Worm (Caenorhabditis elegans) whole organism, young adult: Measurements from ENCODE around the gene C10G8.4.

Experiments used
- F39B2.1 ChIP-seq: fragments of 200-800 bp; sonication (Bioruptor generic); IDR thresholded peaks from 2 replicates; pipeline ENCODE4 v1.3.6; 2022; ENCODE audit warnings: missing genetic modification reagents, missing genetic modification characterization, missing compliant biosample characterization
- hlh-26 ChIP-seq: fragments of 200-800 bp; sonication (Bioruptor generic); conservative IDR thresholded peaks from 2 replicates; pipeline ENCODE4 v1.3.6; 2022; ENCODE audit warnings: missing genetic modification reagents, missing genetic modification characterization, missing compliant biosample characterization
- sea-2 ChIP-seq: fragments of 200-800 bp; sonication (Bioruptor generic); IDR thresholded peaks from 2 replicates; pipeline ENCODE4 v1.3.6; 2022; ENCODE audit warnings: missing genetic modification characterization, missing compliant biosample characterization
- snpc-4 ChIP-seq, 5 experiments: fragments of 150-350 bp in 1 of 5; sonication (generic microtip) in 4 of 5; optimal IDR thresholded peaks; 2 replicates each; lab custom pipeline; 2014 to 2018; ENCODE audit warnings: missing genetic modification characterization in 5 of 5, missing biosample characterization in 3 of 5, antibody characterized with exemption in 2 of 5, mild to moderate bottlenecking in 2 of 5, missing compliant biosample characterization in 2 of 5, missing genotype in 2 of 5, moderate library complexity in 2 of 5, missing genetic modification reagents in 1 of 5

DNA sequence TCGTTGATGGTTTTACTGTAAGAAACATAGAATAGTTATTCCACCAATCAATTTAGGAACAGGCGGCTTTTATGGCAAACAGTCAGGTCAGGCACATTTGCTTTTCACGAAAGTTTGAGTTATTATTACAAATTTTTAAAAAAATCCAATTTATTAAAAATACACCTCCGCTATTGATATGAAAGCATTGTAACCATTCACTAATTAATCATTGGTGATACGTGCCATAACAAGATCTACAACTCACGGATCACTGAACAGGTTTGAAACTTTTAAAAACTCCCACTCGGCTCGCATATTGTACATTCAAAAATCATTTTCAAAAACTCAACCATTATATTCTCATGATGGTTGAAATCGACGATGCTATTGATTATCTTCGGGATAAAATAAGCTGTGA lies 27.8 kb downstream of the C10G8.4 start, which contains the start of gene srg-27:
- no peak for TF ChIP-seq snpc-4 (GFP tag; optimal IDR thresholded peaks at IDR 0.05; lab: Kevin White, UChicago)
- TF ChIP-seq snpc-4 (tag; optimal IDR thresholded peaks at IDR 0.05; lab: Kevin White, UChicago), result no peak
- TF ChIP-seq hlh-26 (GFP tag; lab: Robert Waterston, UW), result no peak
- TF ChIP-seq F39B2.1 (GFP tag; lab: Robert Waterston, UW), result no peak
- no peak for TF ChIP-seq sea-2 (GFP tag; lab: Robert Waterston, UW)
